Fruit fly (Drosophila melanogaster) whole organism, adult: ENCODE results near the gene stg1.

Experiments used
- CG11617 ChIP-seq: fragments of 200-800 bp; sonication (Bioruptor generic); optimal IDR thresholded peaks from 2 replicates; lab custom pipeline; 2017; ENCODE audit warnings: mild to moderate bottlenecking, missing biosample characterization, missing genetic modification reagents, missing genetic modification characterization
- CG14711 ChIP-seq: fragments of 200-800 bp; sonication (Bioruptor generic); optimal IDR thresholded peaks from 2 replicates; lab custom pipeline; 2018; ENCODE audit warnings: missing biosample characterization, mild to moderate bottlenecking, missing genetic modification characterization, moderate library complexity
- CG1620 ChIP-seq: fragments of 200-800 bp; sonication (Bioruptor generic); optimal IDR thresholded peaks from 2 replicates; lab custom pipeline; 2016; ENCODE audit warnings: missing biosample characterization, missing genetic modification characterization
- CG33017 ChIP-seq: fragments of 200-800 bp; sonication (Bioruptor generic); optimal IDR thresholded peaks from 2 replicates; lab custom pipeline; 2018; ENCODE audit warnings: missing biosample characterization, mild to moderate bottlenecking, missing genetic modification characterization, moderate library complexity
- CG5204 ChIP-seq: fragments of 200-800 bp; sonication (Bioruptor generic); optimal IDR thresholded peaks from 2 replicates; lab custom pipeline; 2016; ENCODE audit warnings: missing biosample characterization, missing genetic modification characterization
- CG7045 ChIP-seq: fragments of 200-800 bp; sonication (Bioruptor generic); optimal IDR thresholded peaks from 2 replicates; lab custom pipeline; 2017; ENCODE audit warnings: missing biosample characterization, mild to moderate bottlenecking, missing genetic modification characterization
- Clk ChIP-seq: fragments of 200-800 bp; sonication (Bioruptor generic); optimal IDR thresholded peaks from 2 replicates; lab custom pipeline; 2017; ENCODE audit warnings: missing biosample characterization, missing genetic modification characterization
- cic ChIP-seq: fragments of 200-800 bp; sonication (Bioruptor generic); optimal IDR thresholded peaks from 2 replicates; lab custom pipeline; 2017; ENCODE audit warnings: missing biosample characterization, mild to moderate bottlenecking, missing genetic modification characterization, moderate library complexity
- ovo ChIP-seq: fragments of 200-800 bp; sonication (Bioruptor generic); optimal IDR thresholded peaks from 2 replicates; lab custom pipeline; 2016; ENCODE audit warnings: missing biosample characterization, missing genetic modification characterization
- tj ChIP-seq: fragments of 200-800 bp; sonication (Bioruptor generic); optimal IDR thresholded peaks from 3 replicates; lab custom pipeline; 2017; ENCODE audit warnings: missing biosample characterization, mild to moderate bottlenecking, missing genetic modification characterization, moderate library complexity

dm6 chrX:21065775-21066174 lies 27.9 kb upstream of the stg1 start:
- TF ChIP-seq CG11617 (no peak), tj (GFP tag; lab: Kevin White, UChicago) (no peak), CG5204 (no peak), CG1620 (no peak), CG33017 (tag; lab: Kevin White, UChicago) (no peak), ovo (GFP tag; lab: Kevin White, UChicago) (no peak), cic (GFP tag; lab: Kevin White, UChicago) (no peak), CG14711 (no peak), CG7045 (GFP tag; lab: Kevin White, UChicago) (no peak), Clk (GFP tag; lab: Kevin White, UChicago) (no peak)
